Fruit fly (Drosophila melanogaster) whole organism, embryonic: ENCODE data around the gene Mettl5.
A peak's percentile ranks its signal among the peaks of the same experiment; 100 is the strongest.

Experiments
- Awh ChIP-seq: fragments of 200-800 bp; sonication (Bioruptor generic); IDR thresholded peaks from 2 replicates; pipeline ENCODE4, ENCODE4 v1.3.6; 2022; ENCODE audit warnings: missing biosample characterization, missing genetic modification characterization
- Blimp-1 ChIP-seq: fragments of 200-800 bp; sonication (Bioruptor generic); optimal IDR thresholded peaks from 3 replicates; lab custom pipeline; 2018; ENCODE audit warnings: missing biosample characterization, missing genetic modification characterization, mild to moderate bottlenecking, moderate library complexity, missing genetic modification reagents
- CG10147 ChIP-seq: fragments of 200-800 bp; sonication (Bioruptor generic); optimal IDR thresholded peaks from 2 replicates; lab custom pipeline; 2019; ENCODE audit warnings: missing biosample characterization, mild to moderate bottlenecking, missing genetic modification characterization, moderate library complexity
- CG10543 ChIP-seq: fragments of 200-800 bp; sonication (Bioruptor generic); optimal IDR thresholded peaks from 3 replicates; lab custom pipeline; 2017; ENCODE audit warnings: missing biosample characterization, mild to moderate bottlenecking, missing genetic modification characterization, moderate library complexity
- CG12299 ChIP-seq: fragments of 200-800 bp; sonication (Bioruptor generic); optimal IDR thresholded peaks from 2 replicates; lab custom pipeline; 2018; ENCODE audit warnings: missing biosample characterization, mild to moderate bottlenecking, missing genetic modification characterization
- CG2199 ChIP-seq: fragments of 200-800 bp; sonication (Bioruptor generic); IDR thresholded peaks from 3 replicates; pipeline ENCODE4 v1.3.6; 2022; ENCODE audit warnings: missing biosample characterization, missing genetic modification characterization
- CG32532 ChIP-seq: fragments of 200-800 bp; sonication (Bioruptor generic); IDR thresholded peaks from 2 replicates; pipeline ENCODE4 v1.3.6; 2022; ENCODE audit warnings: missing biosample characterization, missing genetic modification characterization
- CG5180 ChIP-seq: fragments of 200-800 bp; sonication (Bioruptor generic); optimal IDR thresholded peaks from 3 replicates; lab custom pipeline; 2017; ENCODE audit warnings: missing biosample characterization, missing genetic modification characterization, mild to moderate bottlenecking, moderate library complexity, missing genetic modification reagents
- CG6175 ChIP-seq: fragments of 200-800 bp; sonication (Bioruptor generic); IDR thresholded peaks from 3 replicates; pipeline ENCODE4 v1.3.6; 2022; ENCODE audit warnings: missing biosample characterization, missing genetic modification characterization
- CG7745 ChIP-seq: fragments of 200-800 bp; sonication (Bioruptor generic); optimal IDR thresholded peaks from 2 replicates; lab custom pipeline; 2018; ENCODE audit warnings: missing biosample characterization, mild to moderate bottlenecking, missing genetic modification characterization, moderate library complexity
- CG8281 ChIP-seq: fragments of 200-800 bp; sonication (Bioruptor generic); optimal IDR thresholded peaks from 2 replicates; lab custom pipeline; 2018; ENCODE audit warnings: missing biosample characterization, mild to moderate bottlenecking, missing genetic modification characterization, moderate library complexity
- CG8924 ChIP-seq: fragments of 200-800 bp; optimal IDR thresholded peaks from 3 replicates; lab custom pipeline; 2019; ENCODE audit warnings: missing biosample characterization, mild to moderate bottlenecking, missing genetic modification characterization, moderate library complexity
- CG9437 ChIP-seq: fragments of 200-800 bp; sonication (Bioruptor generic); optimal IDR thresholded peaks from 2 replicates; lab custom pipeline; 2018; ENCODE audit warnings: missing biosample characterization, mild to moderate bottlenecking, missing genetic modification characterization
- Hr78 ChIP-seq, 2 experiments: fragments of 200-800 bp in 1 of 2; fragments of >200 bp in 1 of 2; sonication (Bioruptor generic) in 1 of 2; optimal IDR thresholded peaks; 2 replicates each; lab custom pipeline; 2017 to 2019; ENCODE audit warnings: missing biosample characterization in 2 of 2, missing genetic modification characterization in 2 of 2, mild to moderate bottlenecking in 1 of 2, moderate library complexity in 1 of 2
- Oaz ChIP-seq: fragments of 200-800 bp; sonication (Bioruptor generic); IDR thresholded peaks from 2 replicates; pipeline ENCODE4 v1.3.6; 2022; ENCODE audit warnings: missing biosample characterization, missing genetic modification characterization
- Pdp1 ChIP-seq, 2 experiments: fragments of 200-800 bp; sonication (Bioruptor generic); optimal IDR thresholded peaks; 3 replicates each; lab custom pipeline; 2016; ENCODE audit warnings: missing biosample characterization in 2 of 2, missing genetic modification characterization in 2 of 2, mild to moderate bottlenecking in 1 of 2, moderate library complexity in 1 of 2
- TFAM ChIP-seq: fragments of 200-800 bp; sonication (Bioruptor generic); optimal IDR thresholded peaks from 2 replicates; lab custom pipeline; 2017; ENCODE audit warnings: missing biosample characterization, missing genetic modification characterization, inconsistent platforms
- Vsx1 ChIP-seq: fragments of 200-800 bp; sonication (Bioruptor generic); optimal IDR thresholded peaks from 2 replicates; lab custom pipeline; 2017; ENCODE audit warnings: missing biosample characterization, mild to moderate bottlenecking, missing genetic modification characterization, missing genetic modification reagents
- cato ChIP-seq: fragments of 200-800 bp; sonication (Bioruptor generic); optimal IDR thresholded peaks from 2 replicates; lab custom pipeline; 2016; ENCODE audit warnings: missing biosample characterization, missing genetic modification characterization, borderline replicate concordance
- cg ChIP-seq: fragments of 200-800 bp; sonication (Bioruptor generic); optimal IDR thresholded peaks from 3 replicates; lab custom pipeline; 2019; ENCODE audit warnings: missing biosample characterization, mild to moderate bottlenecking, missing genetic modification characterization, moderate library complexity
- crol ChIP-seq: fragments of 200-800 bp; sonication (Bioruptor generic); IDR thresholded peaks from 2 replicates; pipeline ENCODE4 v1.3.6; 2022; ENCODE audit warnings: missing biosample characterization, missing genetic modification characterization
- exex ChIP-seq: fragments of 200-800 bp; sonication (Bioruptor generic); optimal IDR thresholded peaks from 4 replicates; lab custom pipeline; 2018; ENCODE audit warnings: missing biosample characterization, mild to moderate bottlenecking, missing genetic modification characterization, moderate library complexity
- grn ChIP-seq: fragments of 200-800 bp; sonication (Bioruptor generic); optimal IDR thresholded peaks from 3 replicates; lab custom pipeline; 2017; ENCODE audit warnings: missing biosample characterization, missing genetic modification characterization
- gro ChIP-seq: fragments of 200-800 bp; sonication (Bioruptor generic); optimal IDR thresholded peaks from 2 replicates; lab custom pipeline; 2016; ENCODE audit warnings: missing biosample characterization, missing genetic modification characterization
- hbn ChIP-seq: fragments of 200-800 bp; sonication (Bioruptor generic); IDR thresholded peaks from 2 replicates; pipeline ENCODE4 v1.3.6; 2022; ENCODE audit warnings: missing biosample characterization, missing genetic modification characterization; ENCODE audit not compliant: partially characterized antibody
- kni ChIP-seq: fragments of 200-800 bp; sonication (Bioruptor generic); optimal IDR thresholded peaks from 3 replicates; lab custom pipeline; 2017; ENCODE audit warnings: mild to moderate bottlenecking, missing biosample characterization, missing genetic modification reagents, missing genetic modification characterization
- lab ChIP-seq: fragments of 200-800 bp; sonication (Bioruptor generic); optimal IDR thresholded peaks from 3 replicates; lab custom pipeline; 2017; ENCODE audit warnings: missing biosample characterization, missing genetic modification characterization, mild to moderate bottlenecking, moderate library complexity, missing genetic modification reagents
- lmd ChIP-seq: fragments of 200-800 bp; sonication (Bioruptor generic); IDR thresholded peaks from 2 replicates; pipeline ENCODE4 v1.3.6; 2022; ENCODE audit warnings: missing biosample characterization, missing genetic modification characterization
- lov ChIP-seq, 2 experiments: fragments of 200-800 bp in 1 of 2; fragments of >200 bp in 1 of 2; sonication (Bioruptor generic) in 1 of 2; IDR thresholded peaks in 1 of 2; optimal IDR thresholded peaks in 1 of 2; 2 replicates in 1 of 2; 3 replicates in 1 of 2; pipeline versions ENCODE4 v1.3.6 to Lab custom; 2017 to 2022; ENCODE audit warnings: missing biosample characterization in 1 of 2, missing genetic modification characterization in 1 of 2
- mirr ChIP-seq: fragments of 200-800 bp; sonication (Bioruptor generic); optimal IDR thresholded peaks from 3 replicates; lab custom pipeline; 2018; ENCODE audit warnings: missing biosample characterization, mild to moderate bottlenecking, missing genetic modification characterization
- nmo ChIP-seq: fragments of 200-800 bp; sonication (Bioruptor generic); optimal IDR thresholded peaks from 2 replicates; lab custom pipeline; 2018; ENCODE audit warnings: missing biosample characterization, mild to moderate bottlenecking, missing genetic modification characterization, moderate library complexity
- pan ChIP-seq, 4 experiments: fragments of >200 bp in 3 of 4; fragments of 200-800 bp in 1 of 4; sonication (Bioruptor generic) in 1 of 4; optimal IDR thresholded peaks in 3 of 4; IDR thresholded peaks in 1 of 4; 2 replicates each; pipeline versions ENCODE4 v1.3.6 to Lab custom; 2017 to 2022; ENCODE audit warnings: missing biosample characterization in 2 of 4, missing genetic modification characterization in 2 of 4, mixed read lengths in 1 of 4
- pb ChIP-seq: fragments of 200-800 bp; sonication (Bioruptor generic); optimal IDR thresholded peaks from 3 replicates; lab custom pipeline; 2016; ENCODE audit warnings: missing biosample characterization, missing genetic modification characterization
- schlank ChIP-seq: fragments of 200-800 bp; sonication (Bioruptor generic); optimal IDR thresholded peaks from 2 replicates; lab custom pipeline; 2018; ENCODE audit warnings: missing biosample characterization, mild to moderate bottlenecking, missing genetic modification characterization
- sens ChIP-seq: fragments of 200-800 bp; sonication (Bioruptor generic); peaks from one replicate; lab custom pipeline; 2016; ENCODE audit warnings: missing biosample characterization, missing genetic modification characterization
- sug ChIP-seq: fragments of 200-800 bp; optimal IDR thresholded peaks from 2 replicates; lab custom pipeline; 2019; ENCODE audit warnings: missing biosample characterization, mild to moderate bottlenecking, missing genetic modification characterization, moderate library complexity
- vvl ChIP-seq: fragments of 200-800 bp; sonication (Bioruptor generic); IDR thresholded peaks from 2 replicates; pipeline ENCODE4 v1.3.6; 2022; ENCODE audit warnings: missing biosample characterization, missing genetic modification characterization

Gene Mettl5

DNA sequence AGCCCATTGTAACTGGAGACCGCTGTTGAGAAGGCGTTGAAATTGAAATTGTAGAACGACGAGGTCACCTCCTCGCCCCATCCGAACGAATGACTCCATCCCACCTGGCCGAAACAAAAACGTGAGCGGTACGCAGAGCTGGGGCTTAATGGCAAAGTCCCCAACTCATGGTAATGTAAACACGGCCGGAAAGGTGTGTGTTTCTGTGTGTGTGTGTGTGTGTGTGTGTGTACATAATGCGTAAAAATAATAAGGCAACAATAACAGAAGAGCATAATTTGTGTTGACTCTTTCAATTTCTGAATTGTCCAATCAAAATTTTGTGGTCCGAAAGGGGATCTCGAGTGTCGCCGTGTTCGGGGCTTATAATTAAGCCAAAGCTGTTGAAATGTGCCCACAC lies 42.1 kb upstream of the Mettl5 start (continued):
- no peak for TF ChIP-seq lov (optimal IDR thresholded peaks at IDR 0.05; lab: Kevin White, UChicago)
- TF ChIP-seq lov (GFP tag; IDR thresholded peaks at IDR 0.05; lab: Robert Waterston, UW): no peak
- TF ChIP-seq CG5180 (GFP tag; lab: Kevin White, UChicago): no peak

DNA sequence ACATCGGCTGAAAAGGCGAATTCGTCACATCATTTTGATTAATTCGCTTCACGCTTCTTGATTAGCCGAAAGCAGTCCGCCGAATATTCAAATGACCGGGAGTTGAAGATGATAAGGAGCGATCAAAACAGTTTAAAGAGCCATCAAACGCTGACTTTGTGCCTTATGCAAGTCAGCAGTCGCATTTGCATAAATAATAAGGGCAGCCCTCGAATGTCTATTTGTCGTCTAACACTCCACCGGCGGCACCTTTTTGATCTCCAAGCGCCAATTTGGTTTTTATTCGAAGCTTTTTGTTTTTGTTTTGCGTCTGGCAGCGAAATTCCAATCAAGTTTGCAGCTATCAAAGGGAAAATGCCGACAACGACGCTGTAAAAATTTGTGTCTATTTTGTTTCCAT lies 37.9 kb upstream of the Mettl5 start:
- TF ChIP-seq pan (optimal IDR thresholded peaks at IDR 0.05; lab: Kevin White, UChicago) (no peak), pan (GFP tag; optimal IDR thresholded peaks at IDR 0.05 in 1 of 2, IDR thresholded peaks at IDR 0.05 in 1 of 2) (peak in 1 of 2 experiments; percentile 57), Awh (GFP tag; lab: Robert Waterston, UW) (peak; percentile 85), Pdp1 (GFP tag; optimal IDR thresholded peaks at IDR 0.05; lab: Kevin White, UChicago) (peak in 1 of 2 experiments; percentile 28), CG10147 (GFP tag; lab: Kevin White, UChicago) (no peak), Vsx1 (GFP tag; lab: Kevin White, UChicago) (peak; percentile 52), vvl (GFP tag; lab: Robert Waterston, UW) (peak; percentile 58; the same call in 1 of the 2 replicates), gro (GFP tag; lab: Kevin White, UChicago) (no peak), CG12299 (no peak)

DNA sequence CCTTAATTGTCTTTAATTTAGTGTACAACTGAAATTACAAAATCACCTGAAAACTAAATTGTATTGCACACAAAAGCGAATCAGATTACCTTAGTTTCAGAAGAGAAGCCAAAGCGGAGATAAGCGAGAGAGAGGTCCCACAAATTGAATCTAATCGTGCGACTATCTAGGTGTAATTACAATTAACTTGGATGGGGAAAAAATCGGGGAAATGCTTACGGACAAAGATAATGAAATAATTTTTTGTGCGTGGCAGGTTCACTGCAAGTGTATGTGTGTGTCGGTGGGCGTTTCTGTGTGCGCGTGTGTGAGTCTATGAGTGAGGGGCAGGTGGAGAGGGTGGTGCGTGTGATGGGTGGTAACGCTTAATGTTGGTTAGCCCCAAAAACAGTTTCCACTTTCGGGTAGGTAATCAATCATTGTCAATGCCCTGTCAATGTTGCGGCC lies 35.2 kb upstream of the Mettl5 start:
- TF ChIP-seq cg (peak; percentile 57), grn (GFP tag; lab: Kevin White, UChicago) (peak; percentile 79), sens (peak; percentile 48), sug (tag; lab: Kevin White, UChicago) (peak; percentile 27), CG8924 (tag; lab: Kevin White, UChicago) (no peak), lmd (GFP tag; lab: Robert Waterston, UW) (no peak), Hr78 (GFP tag; optimal IDR thresholded peaks at IDR 0.05; lab: Kevin White, UChicago) (peak in 1 of 2 experiments; percentile 87), lab (GFP tag; lab: Kevin White, UChicago) (peak; percentile 79), CG9437 (GFP tag; lab: Kevin White, UChicago) (no peak), CG8281 (peak; percentile 30), mirr (GFP tag; lab: Kevin White, UChicago) (peak; percentile 44), CG7745 (tag; lab: Kevin White, UChicago) (peak; percentile 82), exex (tag; lab: Kevin White, UChicago) (peak; percentile 96), CG32532 (peak; percentile 22; the same call in 1 of the 2 replicates), CG2199 (GFP tag; lab: Robert Waterston, UW) (0 out of 3 replicates have a peak, but pooled peaks have one; percentile 24), Blimp-1 (GFP tag; lab: Kevin White, UChicago) (no peak), TFAM (GFP tag; lab: Kevin White, UChicago) (no peak), kni (GFP tag; lab: Kevin White, UChicago) (no peak), CG6175 (peak; percentile 45; the same call in 1 of the 3 replicates), hbn (no peak), cato (no peak), pb (GFP tag; lab: Kevin White, UChicago) (no peak), Oaz (GFP tag; lab: Robert Waterston, UW) (no peak), schlank (tag; lab: Kevin White, UChicago) (no peak), crol (GFP tag; lab: Robert Waterston, UW) (peak; percentile 77), nmo (GFP tag; lab: Kevin White, UChicago) (no peak), CG10543 (GFP tag; lab: Kevin White, UChicago) (peak; percentile 14)
